Worm (Caenorhabditis elegans) whole organism, L4 larva: ENCODE measurements around the gene mlt-4.

Experiments used
- aly-2 ChIP-seq: sonication (generic microtip); optimal IDR thresholded peaks from 2 replicates; lab custom pipeline; 2018; ENCODE audit warnings: missing biosample characterization, missing genetic modification characterization
- fkh-10 ChIP-seq: fragments of 150-350 bp; optimal IDR thresholded peaks from 2 replicates; lab custom pipeline; 2014; ENCODE audit warnings: missing biosample characterization, missing genetic modification reagents, missing genetic modification characterization
- gei-8 ChIP-seq: fragments of 200-800 bp; sonication (Bioruptor generic); optimal IDR thresholded peaks from 2 replicates; lab custom pipeline; 2018; ENCODE audit warnings: mild to moderate bottlenecking, missing genetic modification characterization, missing compliant biosample characterization
- jun-1 ChIP-seq: fragments of 150-350 bp; optimal IDR thresholded peaks from 2 replicates; lab custom pipeline; 2014; ENCODE audit warnings: missing biosample characterization, missing genetic modification reagents, missing genetic modification characterization
- lin-39 ChIP-seq: fragments of 150-350 bp; optimal IDR thresholded peaks from 2 replicates; lab custom pipeline; 2014; ENCODE audit warnings: missing biosample characterization, missing genetic modification reagents, missing genetic modification characterization
- lir-3 ChIP-seq: sonication (generic microtip); optimal IDR thresholded peaks from 2 replicates; lab custom pipeline; 2016; ENCODE audit warnings: mild to moderate bottlenecking, missing genetic modification characterization, missing compliant biosample characterization
- mep-1 ChIP-seq: fragments of 150-350 bp; sonication (generic microtip); optimal IDR thresholded peaks from 3 replicates; lab custom pipeline; 2014; ENCODE audit warnings: missing biosample characterization, missing genetic modification characterization
- nhr-11 ChIP-seq: fragments of 150-350 bp; optimal IDR thresholded peaks from 2 replicates; lab custom pipeline; 2014; ENCODE audit warnings: missing biosample characterization, missing genetic modification characterization
- nhr-111 ChIP-seq: fragments of 200-800 bp; sonication (Bioruptor generic); optimal IDR thresholded peaks from 2 replicates; lab custom pipeline; 2018; ENCODE audit warnings: mild to moderate bottlenecking, missing genetic modification characterization, missing compliant biosample characterization
- nhr-237 ChIP-seq: sonication (generic microtip); optimal IDR thresholded peaks from 2 replicates; lab custom pipeline; 2017; ENCODE audit warnings: missing biosample characterization, missing genetic modification characterization
- pqm-1 ChIP-seq: sonication (generic microtip); optimal IDR thresholded peaks from 2 replicates; lab custom pipeline; 2017; ENCODE audit warnings: missing biosample characterization, missing genetic modification characterization
- sdz-12 ChIP-seq: fragments of 200-800 bp; sonication (Bioruptor generic); optimal IDR thresholded peaks from 2 replicates; lab custom pipeline; 2018; ENCODE audit warnings: mild to moderate bottlenecking, missing genetic modification characterization, missing compliant biosample characterization
- zag-1 ChIP-seq: fragments of 150-350 bp; optimal IDR thresholded peaks from 2 replicates; lab custom pipeline; 2014; ENCODE audit warnings: missing biosample characterization, missing genetic modification characterization

- TF ChIP-seq sdz-12 (GFP tag; lab: Kevin White, UChicago) (no peak), fkh-10 (GFP tag; lab: Kevin White, UChicago) (peak; percentile 75), gei-8 (GFP tag; lab: Kevin White, UChicago) (no peak), zag-1 (tag; lab: Kevin White, UChicago) (no peak), mep-1 (tag; lab: Kevin White, UChicago) (no peak), nhr-237 (tag; lab: Kevin White, UChicago) (no peak), pqm-1 (tag; lab: Kevin White, UChicago) (no peak), nhr-11 (tag; lab: Kevin White, UChicago) (no peak), aly-2 (tag; lab: Kevin White, UChicago) (no peak), jun-1 (tag; lab: Kevin White, UChicago) (no peak), nhr-111 (no peak), lin-39 (no peak), lir-3 (tag; lab: Kevin White, UChicago) (no peak)
These were observed 49.7 kb upstream of the mlt-4 start for ce11 chrV:20338870-20339269.
